4 fruit fly cellular contexts compared by ENCODE assay signal in the genomic region with DNA sequence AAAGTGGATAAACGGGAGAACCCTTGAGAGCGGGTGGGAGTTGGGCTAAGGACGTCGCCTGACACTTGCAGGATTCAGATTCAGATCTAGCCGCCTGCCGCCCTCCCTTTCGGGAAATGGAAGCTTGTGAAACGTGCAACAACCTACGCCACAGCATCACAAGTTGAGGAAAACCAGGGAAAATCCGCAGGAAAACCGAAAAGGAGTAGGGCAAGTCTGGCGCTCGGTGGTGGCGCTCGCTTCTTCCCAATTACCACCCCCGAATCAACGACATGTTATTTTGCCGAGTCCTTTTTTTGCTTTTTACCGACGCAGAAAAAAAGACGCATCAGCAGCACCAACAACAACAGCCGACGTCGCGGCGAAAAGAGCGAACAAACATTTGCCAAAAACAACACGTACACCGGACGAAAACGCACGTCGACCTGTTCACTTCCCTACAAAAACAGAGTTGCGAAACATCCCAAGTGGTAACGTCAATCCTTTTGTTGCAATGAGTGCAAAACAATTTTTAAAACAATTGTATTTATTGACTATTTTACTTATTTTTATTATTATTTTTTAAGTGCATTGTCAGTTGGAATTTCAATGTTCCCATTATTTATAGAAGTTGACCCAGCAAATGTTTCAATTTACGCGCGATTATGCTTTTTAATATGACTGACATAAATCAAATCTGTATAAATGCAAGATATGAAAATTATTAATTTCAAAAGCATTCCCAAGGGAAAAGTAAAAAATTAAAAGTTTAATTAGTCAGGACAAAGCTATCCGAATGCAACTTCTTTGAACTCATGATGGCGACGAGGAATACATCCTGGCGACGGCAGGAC.
TF ChIP-seq lines count a peak whose summit lies in the region.

No protein-coding gene starts in this region.

TF ChIP-seq in whole organism, adult, 20 proteins besides CTCF, POLR2A, EP300 and RAD21 (continued from another document):
- peak; percentile 10 for TF ChIP-seq CG11617 (GFP tag; optimal IDR thresholded peaks at IDR 0.05; lab: Kevin White, UChicago)
- TF ChIP-seq toe (GFP tag; optimal IDR thresholded peaks at IDR 0.05; lab: Kevin White, UChicago) = no peak
- no peak for TF ChIP-seq pad (GFP tag; optimal IDR thresholded peaks at IDR 0.05; lab: Kevin White, UChicago)

TF ChIP-seq in whole organism, embryonic, 481 proteins besides CTCF, POLR2A, EP300 and RAD21 (continued from another document and continues in another):
- TF ChIP-seq tin (GFP tag; optimal IDR thresholded peaks at IDR 0.05; lab: Kevin White, UChicago) = peak; percentile 38
- no peak for TF ChIP-seq br (optimal IDR thresholded peaks at IDR 0.05; lab: Kevin White, UChicago)
- no peak for TF ChIP-seq kah (GFP tag; optimal IDR thresholded peaks at IDR 0.05; lab: Kevin White, UChicago)
- TF ChIP-seq slou (GFP tag; optimal IDR thresholded peaks at IDR 0.05; lab: Kevin White, UChicago) = peak; percentile 50
- TF ChIP-seq CG12391 (tag; optimal IDR thresholded peaks at IDR 0.05; lab: Kevin White, UChicago) = peak; percentile 50
- TF ChIP-seq CG2129 (GFP tag; IDR thresholded peaks at IDR 0.05; lab: Robert Waterston, UW; ENCODE audit: partially characterized antibody) = no peak
- no peak for TF ChIP-seq tna (GFP tag; IDR thresholded peaks at IDR 0.05; lab: Robert Waterston, UW; ENCODE audit: partially characterized antibody)
- TF ChIP-seq bcd (GFP tag; optimal IDR thresholded peaks at IDR 0.05; lab: Kevin White, UChicago) = peak; percentile 61
- peak; percentile 49 for TF ChIP-seq CG2712 (tag; optimal IDR thresholded peaks at IDR 0.05; lab: Kevin White, UChicago)
- TF ChIP-seq CG4328 (GFP tag; optimal IDR thresholded peaks at IDR 0.05; lab: Kevin White, UChicago) = no peak
- TF ChIP-seq Six4 (GFP tag; optimal IDR thresholded peaks at IDR 0.05; lab: Kevin White, UChicago) = no peak
- TF ChIP-seq Meics (GFP tag; optimal IDR thresholded peaks at IDR 0.05; lab: Kevin White, UChicago) = peak; percentile 69
- TF ChIP-seq odd (GFP tag; optimal IDR thresholded peaks at IDR 0.05; lab: Kevin White, UChicago) = no peak
- no peak for TF ChIP-seq ash1 (GFP tag; optimal IDR thresholded peaks at IDR 0.05; lab: Kevin White, UChicago)
- TF ChIP-seq Side (GFP tag; optimal IDR thresholded peaks at IDR 0.05; lab: Kevin White, UChicago) = no peak
- no peak for TF ChIP-seq CG34224 (GFP tag; IDR thresholded peaks at IDR 0.05; lab: Robert Waterston, UW; ENCODE audit: partially characterized antibody)
- peak; percentile 76 for TF ChIP-seq Ada2b (GFP tag; IDR thresholded peaks at IDR 0.05; lab: Robert Waterston, UW)
- no peak for TF ChIP-seq trh (GFP tag; optimal IDR thresholded peaks at IDR 0.05; lab: Kevin White, UChicago)
- no peak for TF ChIP-seq CG7745 (tag; optimal IDR thresholded peaks at IDR 0.05; lab: Kevin White, UChicago)
- no peak for TF ChIP-seq CG7786 (GFP tag; optimal IDR thresholded peaks at IDR 0.05; lab: Kevin White, UChicago)
- no peak for TF ChIP-seq run (tag; optimal IDR thresholded peaks at IDR 0.05; lab: Kevin White, UChicago)
- peak; percentile 15 for TF ChIP-seq Fer3 (tag; optimal IDR thresholded peaks at IDR 0.05; lab: Kevin White, UChicago)
- TF ChIP-seq hbn (GFP tag; IDR thresholded peaks at IDR 0.05; lab: Robert Waterston, UW; ENCODE audit: partially characterized antibody) = no peak
- no peak for TF ChIP-seq Usf (GFP tag; optimal IDR thresholded peaks at IDR 0.05; lab: Kevin White, UChicago)
- TF ChIP-seq CG11093 (GFP tag; IDR thresholded peaks at IDR 0.05; lab: Robert Waterston, UW) = no peak
- no peak for TF ChIP-seq B-H2 (GFP tag; optimal IDR thresholded peaks at IDR 0.05; lab: Kevin White, UChicago)
- TF ChIP-seq CG14860 (GFP tag; IDR thresholded peaks at IDR 0.05; lab: Robert Waterston, UW; ENCODE audit: partially characterized antibody) = no peak
- TF ChIP-seq Sry-δ (GFP tag; optimal IDR thresholded peaks at IDR 0.05; lab: Kevin White, UChicago) = no peak
- no peak for TF ChIP-seq Elba2 (GFP tag; optimal IDR thresholded peaks at IDR 0.05; lab: Kevin White, UChicago)
- peak; percentile 52 for TF ChIP-seq sqz (GFP tag; optimal IDR thresholded peaks at IDR 0.05; lab: Kevin White, UChicago)
- TF ChIP-seq CG31365 (tag; optimal IDR thresholded peaks at IDR 0.05; lab: Kevin White, UChicago) = no peak
- peak; percentile 65 for TF ChIP-seq ranshi (GFP tag; IDR thresholded peaks at IDR 0.05; lab: Robert Waterston, UW)
- TF ChIP-seq CG10654 (GFP tag; optimal IDR thresholded peaks at IDR 0.05; lab: Kevin White, UChicago) = peak; percentile 35
- TF ChIP-seq Sry-β (GFP tag; optimal IDR thresholded peaks at IDR 0.05; lab: Kevin White, UChicago) = no peak
- no peak for TF ChIP-seq slp2 (GFP tag; optimal IDR thresholded peaks at IDR 0.05; lab: Kevin White, UChicago)
- TF ChIP-seq HLH4C (GFP tag; IDR thresholded peaks at IDR 0.05; lab: Robert Waterston, UW; ENCODE audit: partially characterized antibody) = no peak
- TF ChIP-seq Dfd (GFP tag; optimal IDR thresholded peaks at IDR 0.05; lab: Kevin White, UChicago) = no peak
- TF ChIP-seq H15 (GFP tag; IDR thresholded peaks at IDR 0.05; lab: Robert Waterston, UW) = peak; percentile 57; the same call in 1 of the 3 replicates
- TF ChIP-seq Nf-YB (GFP tag; optimal IDR thresholded peaks at IDR 0.05; lab: Kevin White, UChicago) = no peak

TF ChIP-seq in whole organism, prepupa, 60 proteins besides CTCF, POLR2A, EP300 and RAD21 (continued from another document):
- TF ChIP-seq CG1621 (tag; optimal IDR thresholded peaks at IDR 0.05; lab: Kevin White, UChicago) (no peak), svp (GFP tag; lab: Kevin White, UChicago) (peak; percentile 72), eg (GFP tag; IDR thresholded peaks at IDR 0.05; lab: Robert Waterston, UW) (peak; percentile 73; the same call in 2 of the 3 replicates), CG34406 (GFP tag; optimal IDR thresholded peaks at IDR 0.05; lab: Kevin White, UChicago) (peak; percentile 60), CG11762 (GFP tag; optimal IDR thresholded peaks at IDR 0.05; lab: Kevin White, UChicago; ENCODE audit: insufficient read depth) (peak; percentile 21), OdsH (GFP tag; optimal IDR thresholded peaks at IDR 0.05; lab: Kevin White, UChicago) (peak; percentile 70), CG11294 (GFP tag; IDR thresholded peaks at IDR 0.05; lab: Robert Waterston, UW) (no peak), Sox15 (GFP tag; optimal IDR thresholded peaks at IDR 0.05; lab: Kevin White, UChicago) (peak; percentile 31), CG6163 (GFP tag; IDR thresholded peaks at IDR 0.05; lab: Robert Waterston, UW) (peak; percentile 80), CG6792 (GFP tag; optimal IDR thresholded peaks at IDR 0.05; lab: Kevin White, UChicago) (peak; percentile 14), esn (GFP tag; optimal IDR thresholded peaks at IDR 0.05; lab: Kevin White, UChicago) (peak; percentile 68), spab (GFP tag; optimal IDR thresholded peaks at IDR 0.05; lab: Kevin White, UChicago) (peak; percentile 46), lz (GFP tag; optimal IDR thresholded peaks at IDR 0.05; lab: Kevin White, UChicago) (peak; percentile 42), CG6808 (GFP tag; optimal IDR thresholded peaks at IDR 0.05; lab: Kevin White, UChicago) (peak; percentile 16), salr (GFP tag; optimal IDR thresholded peaks at IDR 0.05; lab: Kevin White, UChicago) (peak; percentile 3 to 72), achi (GFP tag; optimal IDR thresholded peaks at IDR 0.05; lab: Kevin White, UChicago) (peak; percentile 50), topi (GFP tag; optimal IDR thresholded peaks at IDR 0.05; lab: Kevin White, UChicago) (peak; percentile 37), Sox102F (GFP tag; optimal IDR thresholded peaks at IDR 0.05; lab: Kevin White, UChicago) (peak; percentile 59), CG31627 (GFP tag; optimal IDR thresholded peaks at IDR 0.05; lab: Kevin White, UChicago) (peak; percentile 23), Gug (GFP tag; IDR thresholded peaks at IDR 0.05; lab: Robert Waterston, UW) (peak; percentile 39; the same call in 1 of the 2 replicates), Eip78C (GFP tag; lab: Kevin White, UChicago) (peak; percentile 84), dac (GFP tag; optimal IDR thresholded peaks at IDR 0.05; lab: Kevin White, UChicago) (no peak), CG8632 (GFP tag; optimal IDR thresholded peaks at IDR 0.05; lab: Kevin White, UChicago) (peak; percentile 60), Hr38 (GFP tag; optimal IDR thresholded peaks at IDR 0.05; lab: Kevin White, UChicago) (no peak), Ets21C (GFP tag; optimal IDR thresholded peaks at IDR 0.05; lab: Kevin White, UChicago) (peak; percentile 2), Blimp-1 (GFP tag; optimal IDR thresholded peaks at IDR 0.05; lab: Kevin White, UChicago) (no peak), CG10669 (GFP tag; optimal IDR thresholded peaks at IDR 0.05; lab: Kevin White, UChicago) (peak; percentile 45), pdm3 (GFP tag; optimal IDR thresholded peaks at IDR 0.05; lab: Kevin White, UChicago) (peak; percentile 42), Met (GFP tag; optimal IDR thresholded peaks at IDR 0.05; lab: Kevin White, UChicago) (peak; percentile 51), vri (GFP tag; optimal IDR thresholded peaks at IDR 0.05; lab: Kevin White, UChicago) (peak; percentile 5), Lpt (GFP tag; optimal IDR thresholded peaks at IDR 0.05; lab: Kevin White, UChicago) (peak; percentile 10), cyc (GFP tag; optimal IDR thresholded peaks at IDR 0.05; lab: Kevin White, UChicago) (peak; percentile 16), CG11902 (GFP tag; optimal IDR thresholded peaks at IDR 0.05; lab: Kevin White, UChicago) (peak; percentile 24), ss (GFP tag; optimal IDR thresholded peaks at IDR 0.05; lab: Kevin White, UChicago) (no peak), Ets96B (tag; optimal IDR thresholded peaks at IDR 0.05; lab: Kevin White, UChicago) (peak; percentile 40), CG6854 (GFP tag; optimal IDR thresholded peaks at IDR 0.05; lab: Kevin White, UChicago) (no peak), CG32006 (GFP tag; optimal IDR thresholded peaks at IDR 0.05; lab: Kevin White, UChicago) (peak; percentile 79), CG15336 (GFP tag; IDR thresholded peaks at IDR 0.05; lab: Robert Waterston, UW) (peak; percentile 55)

TF ChIP-seq in whole organism, pupa, 21 proteins besides CTCF, POLR2A, EP300 and RAD21 (continued from another document):
- no peak for TF ChIP-seq gl (tag; optimal IDR thresholded peaks at IDR 0.05; lab: Kevin White, UChicago)
- peak; percentile 45 for TF ChIP-seq CG15710 (tag; optimal IDR thresholded peaks at IDR 0.05; lab: Kevin White, UChicago)
- TF ChIP-seq CG12605 (GFP tag; IDR thresholded peaks at IDR 0.05; lab: Robert Waterston, UW) = no peak
